Fruit fly (Drosophila melanogaster) whole organism, embryonic: ENCODE measurements around the gene Cyt-c-p.

Source experiments
- ATbp ChIP-seq: fragments of 200-800 bp; sonication (Bioruptor generic); optimal IDR thresholded peaks from 2 replicates; lab custom pipeline; 2017; ENCODE audit warnings: missing biosample characterization, mild to moderate bottlenecking, missing genetic modification characterization, missing genetic modification reagents
- CG10979 ChIP-seq: fragments of 200-800 bp; sonication (Bioruptor generic); optimal IDR thresholded peaks from 2 replicates; lab custom pipeline; 2018; ENCODE audit warnings: missing biosample characterization, mild to moderate bottlenecking, missing genetic modification characterization, moderate library complexity
- CG12391 ChIP-seq: fragments of 200-800 bp; sonication (Bioruptor generic); optimal IDR thresholded peaks from 3 replicates; lab custom pipeline; 2018; ENCODE audit warnings: missing biosample characterization, mild to moderate bottlenecking, missing genetic modification characterization, moderate library complexity
- CG14014 ChIP-seq: fragments of 200-800 bp; sonication (Bioruptor generic); IDR thresholded peaks from 2 replicates; pipeline ENCODE4 v1.3.6; 2022; ENCODE audit warnings: missing biosample characterization, missing genetic modification characterization
- CG18599 ChIP-seq: fragments of 200-800 bp; sonication (Bioruptor generic); optimal IDR thresholded peaks from 3 replicates; lab custom pipeline; 2017; ENCODE audit warnings: missing biosample characterization, missing genetic modification characterization, mild to moderate bottlenecking, moderate library complexity, missing genetic modification reagents
- CG30020 ChIP-seq: fragments of 200-800 bp; optimal IDR thresholded peaks from 2 replicates; lab custom pipeline; 2019; ENCODE audit warnings: missing biosample characterization, mild to moderate bottlenecking, missing genetic modification characterization, moderate library complexity
- CG30431 ChIP-seq: fragments of 200-800 bp; sonication (Bioruptor generic); optimal IDR thresholded peaks from 2 replicates; lab custom pipeline; 2017; ENCODE audit warnings: missing biosample characterization, missing genetic modification characterization
- CG31441 ChIP-seq: fragments of 200-800 bp; sonication (Bioruptor generic); IDR thresholded peaks from 2 replicates; pipeline ENCODE4 v1.3.6; 2022; ENCODE audit warnings: missing biosample characterization, missing genetic modification characterization
- CG3163 ChIP-seq: fragments of 200-800 bp; sonication (Bioruptor generic); optimal IDR thresholded peaks from 3 replicates; lab custom pipeline; 2016; ENCODE audit warnings: missing biosample characterization, missing genetic modification characterization
- CG4282 ChIP-seq: fragments of 200-800 bp; sonication (Bioruptor generic); optimal IDR thresholded peaks from 2 replicates; lab custom pipeline; 2016; ENCODE audit warnings: missing biosample characterization, missing genetic modification characterization
- CG4707 ChIP-seq: fragments of 200-800 bp; sonication (Bioruptor generic); optimal IDR thresholded peaks from 2 replicates; lab custom pipeline; 2018; ENCODE audit warnings: missing biosample characterization, mild to moderate bottlenecking, missing genetic modification characterization, moderate library complexity
- CG6813 ChIP-seq: fragments of 200-800 bp; sonication (Bioruptor generic); optimal IDR thresholded peaks from 2 replicates; lab custom pipeline; 2017; ENCODE audit warnings: missing biosample characterization, missing genetic modification characterization, mild to moderate bottlenecking, moderate library complexity, missing genetic modification reagents
- CG7271 ChIP-seq: fragments of 200-800 bp; sonication (Bioruptor generic); optimal IDR thresholded peaks from 2 replicates; lab custom pipeline; 2018; ENCODE audit warnings: missing biosample characterization, mild to moderate bottlenecking, missing genetic modification characterization, moderate library complexity
- CG7357 ChIP-seq: fragments of 200-800 bp; sonication (Bioruptor generic); IDR thresholded peaks from 3 replicates; pipeline ENCODE4 v1.3.6; 2022; ENCODE audit warnings: missing biosample characterization, missing genetic modification characterization
- CG7556 ChIP-seq: fragments of 200-800 bp; sonication (Bioruptor generic); optimal IDR thresholded peaks from 2 replicates; lab custom pipeline; 2017; ENCODE audit warnings: missing biosample characterization, mild to moderate bottlenecking, missing genetic modification characterization
- CG7839 ChIP-seq: fragments of 200-800 bp; sonication (Bioruptor generic); optimal IDR thresholded peaks from 3 replicates; lab custom pipeline; 2018; ENCODE audit warnings: missing biosample characterization, mild to moderate bottlenecking, missing genetic modification characterization, moderate library complexity
- Camta ChIP-seq: fragments of 200-800 bp; sonication (Bioruptor generic); optimal IDR thresholded peaks from 2 replicates; lab custom pipeline; 2016; ENCODE audit warnings: missing biosample characterization, missing genetic modification characterization
- CrebB ChIP-seq: fragments of 200-800 bp; sonication (Bioruptor generic); optimal IDR thresholded peaks from 3 replicates; lab custom pipeline; 2018; ENCODE audit warnings: missing biosample characterization, mild to moderate bottlenecking, missing genetic modification characterization
- D19A ChIP-seq: fragments of 200-800 bp; optimal IDR thresholded peaks from 3 replicates; lab custom pipeline; 2019; ENCODE audit warnings: missing biosample characterization, mild to moderate bottlenecking, missing genetic modification characterization, moderate library complexity
- Doc3 ChIP-seq: fragments of 200-800 bp; sonication (Bioruptor generic); IDR thresholded peaks from 3 replicates; pipeline ENCODE4 v1.3.6; 2022; ENCODE audit warnings: missing biosample characterization, missing genetic modification characterization; ENCODE audit not compliant: partially characterized antibody
- Fer3 ChIP-seq: fragments of 200-800 bp; sonication (Bioruptor generic); optimal IDR thresholded peaks from 2 replicates; lab custom pipeline; 2018; ENCODE audit warnings: missing biosample characterization, mild to moderate bottlenecking, missing genetic modification characterization, moderate library complexity
- H2.0 ChIP-seq: fragments of 200-800 bp; sonication (Bioruptor generic); IDR thresholded peaks from 2 replicates; pipeline ENCODE4 v1.3.6; 2022; ENCODE audit warnings: missing biosample characterization, missing genetic modification characterization
- HmgZ ChIP-seq: fragments of 200-800 bp; sonication (Bioruptor generic); optimal IDR thresholded peaks from 2 replicates; lab custom pipeline; 2018; ENCODE audit warnings: missing biosample characterization, mild to moderate bottlenecking, missing genetic modification characterization
- Lim3 ChIP-seq: fragments of 200-800 bp; sonication (Bioruptor generic); IDR thresholded peaks from 2 replicates; pipeline ENCODE4 v1.3.6; 2022; ENCODE audit warnings: missing biosample characterization, missing genetic modification characterization
- MESR4 ChIP-seq: fragments of 200-800 bp; sonication (Bioruptor generic); optimal IDR thresholded peaks from 2 replicates; lab custom pipeline; 2018; ENCODE audit warnings: missing biosample characterization, mild to moderate bottlenecking, missing genetic modification characterization, moderate library complexity
- Mad ChIP-seq: fragments of 200-800 bp; sonication (Bioruptor generic); optimal IDR thresholded peaks from 2 replicates; lab custom pipeline; 2016; ENCODE audit warnings: missing biosample characterization, missing genetic modification characterization
- Med ChIP-seq: fragments of 200-800 bp; sonication (Bioruptor generic); peaks from one replicate; lab custom pipeline; 2016; ENCODE audit warnings: missing biosample characterization, missing genetic modification characterization, mild to moderate bottlenecking, inconsistent platforms, moderate library complexity
- Myb ChIP-seq: fragments of 200-800 bp; sonication (Bioruptor generic); optimal IDR thresholded peaks from 2 replicates; lab custom pipeline; 2016; ENCODE audit warnings: missing biosample characterization, missing genetic modification characterization
- PHDP ChIP-seq: fragments of 200-800 bp; sonication (Bioruptor generic); optimal IDR thresholded peaks from 3 replicates; lab custom pipeline; 2018; ENCODE audit warnings: missing biosample characterization, mild to moderate bottlenecking, missing genetic modification characterization, moderate library complexity
- Pdp1 ChIP-seq, 2 experiments: fragments of 200-800 bp; sonication (Bioruptor generic); optimal IDR thresholded peaks; 3 replicates each; lab custom pipeline; 2016; ENCODE audit warnings: missing biosample characterization in 2 of 2, missing genetic modification characterization in 2 of 2, mild to moderate bottlenecking in 1 of 2, moderate library complexity in 1 of 2
- Poxn ChIP-seq: fragments of 200-800 bp; sonication (Bioruptor generic); IDR thresholded peaks from 2 replicates; pipeline ENCODE4 v1.3.6; 2022; ENCODE audit warnings: missing biosample characterization, missing genetic modification characterization
- Sry-δ ChIP-seq: fragments of 200-800 bp; sonication (Bioruptor generic); optimal IDR thresholded peaks from 2 replicates; lab custom pipeline; 2016; ENCODE audit warnings: missing biosample characterization, missing genetic modification characterization
- Usf ChIP-seq: fragments of 200-800 bp; sonication (Bioruptor generic); optimal IDR thresholded peaks from 2 replicates; lab custom pipeline; 2017; ENCODE audit warnings: missing genotype, missing biosample characterization, missing genetic modification characterization
- Xbp1 ChIP-seq: fragments of 200-800 bp; sonication (Bioruptor generic); optimal IDR thresholded peaks from 3 replicates; lab custom pipeline; 2016; ENCODE audit warnings: missing biosample characterization, mild to moderate bottlenecking, missing genetic modification characterization
- crc ChIP-seq: fragments of 200-800 bp; sonication (Bioruptor generic); optimal IDR thresholded peaks from 2 replicates; lab custom pipeline; 2016; ENCODE audit warnings: missing biosample characterization, missing genetic modification characterization
- dimm ChIP-seq: fragments of 200-800 bp; sonication (Bioruptor generic); IDR thresholded peaks from 2 replicates; pipeline ENCODE4 v1.3.6; 2022; ENCODE audit warnings: missing biosample characterization, missing genetic modification characterization
- disco-r ChIP-seq: fragments of 200-800 bp; sonication (Bioruptor generic); optimal IDR thresholded peaks from 2 replicates; lab custom pipeline; 2016; ENCODE audit warnings: missing biosample characterization, missing genetic modification characterization
- dysf ChIP-seq: fragments of 200-800 bp; sonication (Bioruptor generic); IDR thresholded peaks from 3 replicates; pipeline ENCODE4 v1.3.6; 2022; ENCODE audit warnings: missing biosample characterization, missing genetic modification characterization
- fd64A ChIP-seq: fragments of 200-800 bp; sonication (Bioruptor generic); optimal IDR thresholded peaks from 3 replicates; lab custom pipeline; 2018; ENCODE audit warnings: missing biosample characterization, mild to moderate bottlenecking, missing genetic modification characterization
- hth ChIP-seq: fragments of >200 bp; optimal IDR thresholded peaks from 2 replicates; lab custom pipeline; 2017; ENCODE audit warnings: inconsistent platforms
- ind ChIP-seq: fragments of 200-800 bp; sonication (Bioruptor generic); optimal IDR thresholded peaks from 3 replicates; lab custom pipeline; 2016; ENCODE audit warnings: missing biosample characterization, missing genetic modification characterization
- odd ChIP-seq: fragments of 200-800 bp; sonication (Bioruptor generic); optimal IDR thresholded peaks from 2 replicates; lab custom pipeline; 2017; ENCODE audit warnings: missing biosample characterization, mild to moderate bottlenecking, missing genetic modification characterization
- otp ChIP-seq: fragments of 200-800 bp; sonication (Bioruptor generic); IDR thresholded peaks from 3 replicates; pipeline ENCODE4, ENCODE4 v1.3.6; 2022; ENCODE audit warnings: missing biosample characterization, missing genetic modification characterization
- so ChIP-seq: fragments of 200-800 bp; sonication (Bioruptor generic); IDR thresholded peaks from 3 replicates; pipeline ENCODE4 v1.3.6; 2022; ENCODE audit warnings: missing biosample characterization, missing genetic modification characterization
- tap ChIP-seq: fragments of 200-800 bp; optimal IDR thresholded peaks from 3 replicates; lab custom pipeline; 2019; ENCODE audit warnings: missing biosample characterization, mild to moderate bottlenecking, missing genetic modification characterization, moderate library complexity
- tin ChIP-seq: fragments of 200-800 bp; sonication (Bioruptor generic); optimal IDR thresholded peaks from 3 replicates; lab custom pipeline; 2016; ENCODE audit warnings: missing biosample characterization, missing genetic modification characterization
- tio ChIP-seq: fragments of 200-800 bp; sonication (Bioruptor generic); optimal IDR thresholded peaks from 2 replicates; lab custom pipeline; 2017; ENCODE audit warnings: missing biosample characterization, missing genetic modification characterization, inconsistent platforms
- vfl ChIP-seq: fragments of 200-800 bp; sonication (Bioruptor generic); optimal IDR thresholded peaks from 2 replicates; lab custom pipeline; 2016; ENCODE audit warnings: missing biosample characterization, missing genetic modification characterization
- vvl ChIP-seq: fragments of 200-800 bp; sonication (Bioruptor generic); IDR thresholded peaks from 2 replicates; pipeline ENCODE4 v1.3.6; 2022; ENCODE audit warnings: missing biosample characterization, missing genetic modification characterization
- yki ChIP-seq: fragments of >200 bp; optimal IDR thresholded peaks from 3 replicates; lab custom pipeline; 2018

The Cyt-c-p gene

DNA sequence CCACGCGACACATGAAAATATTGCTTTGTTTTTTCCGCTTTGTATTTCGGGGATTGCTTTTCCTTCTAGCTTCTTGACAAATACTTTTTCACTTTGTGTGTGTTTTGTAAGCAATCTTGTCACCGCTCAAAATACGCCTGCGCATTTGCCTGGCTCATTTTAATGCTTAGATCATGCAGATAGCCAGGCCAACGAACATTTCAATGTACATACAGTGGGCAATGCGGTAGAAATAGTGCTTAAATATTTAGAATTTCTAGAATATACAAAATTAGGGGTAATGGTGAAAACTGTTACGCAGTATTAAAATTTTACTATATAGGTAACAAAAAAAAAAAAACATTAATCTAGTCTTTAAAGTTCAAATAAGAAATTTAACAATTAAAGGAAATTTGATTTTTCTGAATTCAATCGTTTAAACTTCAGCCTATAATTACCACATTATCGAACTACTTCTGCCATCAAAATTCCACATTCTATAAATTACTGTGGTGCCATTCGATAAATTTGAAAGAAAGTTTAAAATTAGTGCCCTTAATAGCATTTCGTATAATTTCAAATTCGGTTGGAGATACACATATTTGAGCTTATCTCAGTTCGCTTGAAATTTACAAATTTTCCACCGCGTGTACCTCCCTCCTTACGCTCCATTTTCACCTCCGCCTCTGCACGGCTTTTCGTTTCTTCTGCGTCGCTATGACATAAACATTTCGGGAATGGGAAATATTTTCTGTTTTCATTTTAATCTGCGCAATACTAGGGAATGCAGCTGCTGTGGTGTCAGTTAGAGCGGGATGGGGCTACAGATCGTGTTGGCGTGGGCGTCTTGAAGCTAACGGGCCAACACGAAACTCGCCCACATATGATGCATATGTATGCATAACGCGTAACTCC, 12.6 kb upstream of the Cyt-c-p start (continued):
- TF ChIP-seq Doc3 (GFP tag; lab: Robert Waterston, UW) (no peak), so (GFP tag; lab: Robert Waterston, UW) (no peak), vfl (GFP tag; lab: Kevin White, UChicago) (no peak), Med (GFP tag; lab: Kevin White, UChicago) (peak; percentile 77), CG10979 (tag; lab: Kevin White, UChicago) (no peak), tio (GFP tag; lab: Kevin White, UChicago) (peak; percentile 1), tap (tag; lab: Kevin White, UChicago) (no peak), CG7271 (no peak), CG30431 (no peak), yki (lab: Kevin White, UChicago) (no peak), tin (GFP tag; lab: Kevin White, UChicago) (peak; percentile 26), dysf (0 out of 3 replicates have a peak, but pooled peaks have one; percentile 35), hth (lab: Kevin White, UChicago) (no peak), CG7839 (tag; lab: Kevin White, UChicago) (peak; percentile 51), Poxn (GFP tag; lab: Robert Waterston, UW) (no peak), Camta (GFP tag; lab: Kevin White, UChicago) (peak; percentile 7), Fer3 (no peak), otp (GFP tag; lab: Robert Waterston, UW) (no peak), CG6813 (GFP tag; lab: Kevin White, UChicago) (no peak), CG14014 (GFP tag; lab: Robert Waterston, UW) (0 out of 2 replicates have a peak, but pooled peaks have one; percentile 9), disco-r (GFP tag; lab: Kevin White, UChicago) (no peak), Xbp1 (GFP tag; lab: Kevin White, UChicago) (peak; percentile 8), fd64A (GFP tag; lab: Kevin White, UChicago) (no peak), CG4707 (GFP tag; lab: Kevin White, UChicago) (peak; percentile 80), Usf (GFP tag; lab: Kevin White, UChicago) (no peak), CG4282 (GFP tag; lab: Kevin White, UChicago) (no peak), Mad (GFP tag; lab: Kevin White, UChicago) (no peak), CG30020 (tag; lab: Kevin White, UChicago) (no peak), H2.0 (GFP tag; lab: Robert Waterston, UW) (no peak), CG31441 (no peak), D19A (tag; lab: Kevin White, UChicago) (peak; percentile 27), MESR4 (GFP tag; lab: Kevin White, UChicago) (no peak), CG3163 (no peak), dimm (GFP tag; lab: Robert Waterston, UW) (no peak), Sry-δ (GFP tag; lab: Kevin White, UChicago) (no peak), crc (GFP tag; lab: Kevin White, UChicago) (no peak), CrebB (no peak), PHDP (peak; percentile 26), HmgZ (no peak), CG18599 (GFP tag; lab: Kevin White, UChicago) (no peak), vvl (GFP tag; lab: Robert Waterston, UW) (peak; percentile 56), ind (GFP tag; lab: Kevin White, UChicago) (no peak), CG7357 (GFP tag; lab: Robert Waterston, UW) (no peak), Lim3 (GFP tag; lab: Robert Waterston, UW) (no peak), CG12391 (tag; lab: Kevin White, UChicago) (peak; percentile 21), Myb (GFP tag; lab: Kevin White, UChicago) (no peak), CG7556 (GFP tag; lab: Kevin White, UChicago) (peak; percentile 33), ATbp (no peak), Pdp1 (GFP tag; optimal IDR thresholded peaks at IDR 0.05; lab: Kevin White, UChicago) (peak in 1 of 2 experiments; percentile 91), odd (GFP tag; lab: Kevin White, UChicago) (peak; percentile 9)
